Fruit fly (Drosophila melanogaster) whole organism, embryonic: ENCODE results near the gene RpL23A.

Source experiments
- CG8944 ChIP-seq: fragments of 200-800 bp; sonication (Bioruptor generic); optimal IDR thresholded peaks from 3 replicates; lab custom pipeline; 2016; ENCODE audit warnings: missing biosample characterization, missing genetic modification characterization
- CG9609 ChIP-seq: fragments of 200-800 bp; sonication (Bioruptor generic); optimal IDR thresholded peaks from 3 replicates; lab custom pipeline; 2016; ENCODE audit warnings: missing biosample characterization, missing genetic modification characterization
- CG9876 ChIP-seq: fragments of 200-800 bp; sonication (Bioruptor generic); optimal IDR thresholded peaks from 2 replicates; lab custom pipeline; 2016; ENCODE audit warnings: missing biosample characterization, missing genetic modification characterization
- Lhr ChIP-seq: fragments of 200-800 bp; sonication (Bioruptor generic); optimal IDR thresholded peaks from 3 replicates; lab custom pipeline; 2017; ENCODE audit warnings: mild to moderate bottlenecking, missing biosample characterization, missing genetic modification reagents, missing genetic modification characterization

- TF ChIP-seq CG9876 (GFP tag; lab: Kevin White, UChicago), result peak; percentile 62
- TF ChIP-seq Lhr, result no peak
- TF ChIP-seq CG8944 (GFP tag; lab: Kevin White, UChicago), result peak; percentile 73
- TF ChIP-seq CG9609 (GFP tag; lab: Kevin White, UChicago), result peak; percentile 81
Measured at dm6 chr3L:1639185-1639812, 29.2 kb downstream of the RpL23A start, which contains the start of the genes Mettl2 and Bgb.
